Worm (Caenorhabditis elegans) whole organism, early embryonic: ENCODE measurements around the gene fbxa-127.

ENCODE experiments used
- B0310.2 ChIP-seq: sonication (generic microtip); optimal IDR thresholded peaks from 2 replicates; lab custom pipeline; 2016; ENCODE audit warnings: mild to moderate bottlenecking, missing genetic modification characterization, missing compliant biosample characterization
- F13C5.2 ChIP-seq: sonication (generic microtip); optimal IDR thresholded peaks from 2 replicates; lab custom pipeline; 2017; ENCODE audit warnings: mild to moderate bottlenecking, missing genetic modification characterization, inconsistent platforms, missing compliant biosample characterization
- ama-1 ChIP-seq: fragments of 150-350 bp; optimal IDR thresholded peaks from 2 replicates; lab custom pipeline; 2014
- ceh-36 ChIP-seq: sonication (generic microtip); optimal IDR thresholded peaks from 2 replicates; lab custom pipeline; 2016; ENCODE audit warnings: missing genetic modification characterization, inconsistent platforms, missing compliant biosample characterization
- flt-1 ChIP-seq: fragments of 200-800 bp; sonication (Bioruptor generic); IDR thresholded peaks from 2 replicates; pipeline ENCODE4 v1.3.6; 2022; ENCODE audit warnings: missing genetic modification characterization, missing compliant biosample characterization
- hmg-4 ChIP-seq: fragments of 200-800 bp; sonication (Bioruptor generic); optimal IDR thresholded peaks from 2 replicates; lab custom pipeline; 2018; ENCODE audit warnings: mild to moderate bottlenecking, missing genetic modification characterization, missing compliant biosample characterization
- hnd-1 ChIP-seq: sonication (generic microtip); optimal IDR thresholded peaks from 2 replicates; lab custom pipeline; 2016; ENCODE audit warnings: missing genetic modification characterization, missing compliant biosample characterization
- pes-1 ChIP-seq: fragments of 200-800 bp; sonication (Bioruptor generic); IDR thresholded peaks from 2 replicates; pipeline ENCODE4 v1.3.6; 2022; ENCODE audit warnings: missing genetic modification reagents, missing genetic modification characterization, missing compliant biosample characterization
- scrt-1 ChIP-seq: fragments of 200-800 bp; sonication (Bioruptor generic); IDR thresholded peaks from 2 replicates; pipeline ENCODE4 v1.3.6; 2022; ENCODE audit warnings: missing genetic modification characterization, missing compliant biosample characterization
- sea-1 ChIP-seq: fragments of 200-800 bp; sonication (Bioruptor generic); conservative IDR thresholded peaks from 2 replicates; pipeline ENCODE4 v1.3.6; 2022; ENCODE audit warnings: missing genetic modification characterization, missing compliant biosample characterization
- tbx-11 ChIP-seq: fragments of 200-800 bp; sonication (Bioruptor generic); IDR thresholded peaks from 2 replicates; pipeline ENCODE4 v1.3.6; 2022; ENCODE audit warnings: missing genetic modification characterization, missing compliant biosample characterization
- tbx-37 ChIP-seq: fragments of 200-800 bp; sonication (Bioruptor generic); conservative IDR thresholded peaks from 2 replicates; pipeline ENCODE4 v1.3.6; 2022; ENCODE audit warnings: missing genetic modification reagents, missing genetic modification characterization, missing compliant biosample characterization

DNA sequence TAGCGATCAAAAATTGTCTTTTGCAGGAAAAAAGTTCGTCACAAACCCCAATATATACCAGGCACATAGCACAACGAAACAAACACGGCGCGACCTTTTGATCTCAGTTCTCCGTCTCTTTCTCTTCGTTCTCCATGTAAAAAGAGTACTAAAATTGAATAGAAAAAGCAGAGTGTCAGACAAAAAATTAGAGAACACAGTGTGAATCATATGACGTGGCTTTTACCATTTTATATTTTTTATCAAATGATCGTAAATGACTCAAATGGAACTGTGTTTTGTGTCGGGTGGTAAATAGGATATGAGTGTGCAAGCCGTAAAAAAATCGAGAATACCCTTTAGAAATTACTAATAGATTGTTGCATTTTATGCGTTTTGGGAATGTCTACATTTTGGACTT, 2.6 kb upstream of the fbxa-127 start:
- no peak for TF ChIP-seq scrt-1 (GFP tag; lab: Robert Waterston, UW)
- TF ChIP-seq hmg-4 = no peak
- TF ChIP-seq ama-1 (lab: Kevin White, UChicago) = no peak
- TF ChIP-seq B0310.2 (tag; lab: Kevin White, UChicago) = no peak
- TF ChIP-seq tbx-37 (GFP tag; lab: Robert Waterston, UW) = no peak
- no peak for TF ChIP-seq sea-1
- no peak for TF ChIP-seq hnd-1
- TF ChIP-seq pes-1 = no peak
- no peak for TF ChIP-seq flt-1 (GFP tag; lab: Robert Waterston, UW)
- TF ChIP-seq F13C5.2 (tag; lab: Kevin White, UChicago) = no peak
- no peak for TF ChIP-seq tbx-11 (GFP tag; lab: Robert Waterston, UW)
- TF ChIP-seq ceh-36 (tag; lab: Kevin White, UChicago) = no peak
